Worm (Caenorhabditis elegans) whole organism, young adult: Measurements from ENCODE around the gene fbxa-106.
A peak's percentile ranks its signal among the peaks of the same experiment; 100 is the strongest.

Source experiments
- B0019.2 ChIP-seq: fragments of 200-800 bp; sonication (Bioruptor generic); conservative IDR thresholded peaks from 2 replicates; pipeline ENCODE4 v1.3.6; 2022; ENCODE audit warnings: missing genetic modification reagents, missing genetic modification characterization, missing compliant biosample characterization
- B0336.3 ChIP-seq: fragments of 200-800 bp; sonication (Bioruptor generic); IDR thresholded peaks from 2 replicates; pipeline ENCODE4 v1.3.6; 2022; ENCODE audit warnings: missing genetic modification characterization, missing compliant biosample characterization
- C06A6.2 ChIP-seq: fragments of 200-800 bp; sonication (Bioruptor generic); conservative IDR thresholded peaks from 2 replicates; pipeline ENCODE4 v1.3.6; 2022; ENCODE audit warnings: missing genetic modification characterization, missing compliant biosample characterization
- D2030.7 ChIP-seq: fragments of 200-800 bp; sonication (Bioruptor generic); IDR thresholded peaks from 2 replicates; pipeline ENCODE4 v1.3.6; 2022; ENCODE audit warnings: missing genetic modification reagents, missing genetic modification characterization, missing compliant biosample characterization
- K11D2.4 ChIP-seq: fragments of 200-800 bp; sonication (Bioruptor generic); IDR thresholded peaks from 2 replicates; pipeline ENCODE4 v1.3.6; 2022; ENCODE audit warnings: missing genetic modification reagents, missing genetic modification characterization, missing compliant biosample characterization
- K12H6.12 ChIP-seq: fragments of 200-800 bp; sonication (Bioruptor generic); optimal IDR thresholded peaks from 2 replicates; lab custom pipeline; 2018; ENCODE audit warnings: mild to moderate bottlenecking, missing genetic modification characterization, missing compliant biosample characterization
- Y53G8AR.9 ChIP-seq: fragments of 200-800 bp; sonication (Bioruptor generic); conservative IDR thresholded peaks from 2 replicates; pipeline ENCODE4 v1.3.6; 2022; ENCODE audit warnings: missing genetic modification reagents, missing genetic modification characterization, missing compliant biosample characterization
- ZK185.1 ChIP-seq: sonication (generic microtip); optimal IDR thresholded peaks from 2 replicates; lab custom pipeline; 2016; ENCODE audit warnings: mild to moderate bottlenecking, missing genetic modification characterization, missing compliant biosample characterization; ENCODE audit not compliant: poor library complexity, severe bottlenecking
- attf-5 ChIP-seq: fragments of 200-800 bp; sonication (Bioruptor generic); optimal IDR thresholded peaks from 2 replicates; lab custom pipeline; 2018; ENCODE audit warnings: mild to moderate bottlenecking, missing genetic modification characterization, missing compliant biosample characterization
- bed-1 ChIP-seq: fragments of 200-800 bp; sonication (Bioruptor generic); IDR thresholded peaks from 2 replicates; pipeline ENCODE4 v1.3.6; 2022; ENCODE audit warnings: missing genetic modification reagents, missing genetic modification characterization, missing compliant biosample characterization
- ccch-3 ChIP-seq: fragments of 200-800 bp; sonication (Bioruptor generic); optimal IDR thresholded peaks from 2 replicates; lab custom pipeline; 2018; ENCODE audit warnings: mild to moderate bottlenecking, missing genetic modification characterization, missing compliant biosample characterization
- cebp-1 ChIP-seq, 2 experiments: fragments of 200-800 bp in 1 of 2; sonication (Bioruptor generic) in 1 of 2; sonication (generic microtip) in 1 of 2; IDR thresholded peaks in 1 of 2; optimal IDR thresholded peaks in 1 of 2; 2 replicates each; pipeline versions ENCODE4 v1.3.6 to Lab custom; 2017 to 2022; ENCODE audit warnings: missing compliant biosample characterization in 2 of 2, missing genetic modification characterization in 2 of 2, mild to moderate bottlenecking in 1 of 2, missing genetic modification reagents in 1 of 2, moderate library complexity in 1 of 2
- ceh-27 ChIP-seq: fragments of 200-800 bp; sonication (Bioruptor generic); optimal IDR thresholded peaks from 2 replicates; lab custom pipeline; 2018; ENCODE audit warnings: mild to moderate bottlenecking, missing genetic modification characterization, moderate library complexity, missing compliant biosample characterization
- dpff-1 ChIP-seq: sonication (generic microtip); optimal IDR thresholded peaks from 2 replicates; lab custom pipeline; 2017; ENCODE audit warnings: mild to moderate bottlenecking, missing genetic modification characterization, missing compliant biosample characterization
- efl-1 ChIP-seq: fragments of 150-350 bp; optimal IDR thresholded peaks from 2 replicates; lab custom pipeline; 2014; ENCODE audit warnings: missing biosample characterization, missing genetic modification reagents, missing genetic modification characterization
- ekl-4 ChIP-seq: fragments of 200-800 bp; sonication (Bioruptor generic); IDR thresholded peaks from 2 replicates; pipeline ENCODE4 v1.3.6; 2022; ENCODE audit warnings: missing genetic modification reagents, missing genetic modification characterization, missing compliant biosample characterization
- fkh-3 ChIP-seq: sonication (generic microtip); optimal IDR thresholded peaks from 2 replicates; lab custom pipeline; 2016; ENCODE audit warnings: mild to moderate bottlenecking, missing genetic modification characterization, missing compliant biosample characterization
- gei-17 ChIP-seq: fragments of 200-800 bp; sonication (Bioruptor generic); optimal IDR thresholded peaks from 2 replicates; lab custom pipeline; 2018; ENCODE audit warnings: mild to moderate bottlenecking, missing genetic modification characterization, missing compliant biosample characterization
- hlh-12 ChIP-seq: sonication (generic microtip); optimal IDR thresholded peaks from 2 replicates; lab custom pipeline; 2016; ENCODE audit warnings: missing genetic modification characterization, missing compliant biosample characterization
- hmg-1.2 ChIP-seq: fragments of 200-800 bp; sonication (Bioruptor generic); IDR thresholded peaks from 2 replicates; pipeline ENCODE4 v1.3.6; 2022; ENCODE audit warnings: missing genetic modification reagents, missing genetic modification characterization, missing compliant biosample characterization
- hrde-1 ChIP-seq: sonication (generic microtip); optimal IDR thresholded peaks from 2 replicates; lab custom pipeline; 2016; ENCODE audit warnings: missing genetic modification characterization, mild to moderate bottlenecking, missing compliant biosample characterization, moderate library complexity, missing genotype, missing genetic modification reagents, borderline replicate concordance
- let-607 ChIP-seq, 2 experiments: fragments of 200-800 bp in 1 of 2; sonication (Bioruptor generic) in 1 of 2; sonication (generic microtip) in 1 of 2; optimal IDR thresholded peaks; 2 replicates each; lab custom pipeline; 2016 to 2018; ENCODE audit warnings: mild to moderate bottlenecking in 2 of 2, missing compliant biosample characterization in 2 of 2, missing genetic modification characterization in 2 of 2, moderate library complexity in 2 of 2, missing genotype in 1 of 2
- lin-35 ChIP-seq, 3 experiments: fragments of 150-350 bp in 2 of 3; sonication (generic microtip) in 1 of 3; optimal IDR thresholded peaks; 2 replicates each; lab custom pipeline; 2014 to 2018; ENCODE audit warnings: missing biosample characterization in 3 of 3, missing genetic modification characterization in 3 of 3, missing genetic modification reagents in 3 of 3
- lin-40 ChIP-seq: sonication (generic microtip); optimal IDR thresholded peaks from 2 replicates; lab custom pipeline; 2016; ENCODE audit warnings: missing genetic modification characterization, mild to moderate bottlenecking, missing compliant biosample characterization, missing genotype, missing genetic modification reagents
- lin-54 ChIP-seq: fragments of 200-800 bp; sonication (Bioruptor generic); optimal IDR thresholded peaks from 2 replicates; lab custom pipeline; 2018; ENCODE audit warnings: mild to moderate bottlenecking, missing genetic modification characterization, missing compliant biosample characterization
- lir-1 ChIP-seq: fragments of 200-800 bp; sonication (Bioruptor generic); conservative IDR thresholded peaks from 2 replicates; pipeline ENCODE4 v1.3.6; 2022; ENCODE audit warnings: missing genetic modification reagents, missing genetic modification characterization, missing compliant biosample characterization
- lsl-1 ChIP-seq: fragments of 200-800 bp; sonication (Bioruptor generic); optimal IDR thresholded peaks from 2 replicates; lab custom pipeline; 2018; ENCODE audit warnings: mild to moderate bottlenecking, missing genetic modification characterization, moderate library complexity, missing compliant biosample characterization
- madf-6 ChIP-seq: fragments of 200-800 bp; sonication (Bioruptor generic); IDR thresholded peaks from 2 replicates; pipeline ENCODE4 v1.3.6; 2022; ENCODE audit warnings: missing genetic modification reagents, missing genetic modification characterization, missing compliant biosample characterization
- mcd-1 ChIP-seq: fragments of 200-800 bp; sonication (Bioruptor generic); IDR thresholded peaks from 2 replicates; pipeline ENCODE4 v1.3.6; 2022; ENCODE audit warnings: missing genetic modification reagents, missing genetic modification characterization, missing compliant biosample characterization
- nfya-1 ChIP-seq: sonication (generic microtip); optimal IDR thresholded peaks from 2 replicates; lab custom pipeline; 2017; ENCODE audit warnings: antibody characterized with exemption, missing compliant biosample characterization, missing genetic modification characterization, borderline replicate concordance; ENCODE audit not compliant: insufficient read depth
- nfyb-1 ChIP-seq: fragments of 200-800 bp; sonication (Bioruptor generic); IDR thresholded peaks from 2 replicates; pipeline ENCODE4 v1.3.6; 2022; ENCODE audit warnings: missing genetic modification reagents, missing genetic modification characterization, missing compliant biosample characterization
- nhr-80 ChIP-seq: sonication (generic microtip); optimal IDR thresholded peaks from 2 replicates; lab custom pipeline; 2016; ENCODE audit warnings: missing genetic modification characterization, missing compliant biosample characterization
- pbrm-1 ChIP-seq: fragments of 200-800 bp; sonication (Bioruptor generic); IDR thresholded peaks from 2 replicates; pipeline ENCODE4 v1.3.6; 2022; ENCODE audit warnings: missing genetic modification reagents, missing genetic modification characterization, missing compliant biosample characterization
- rcor-1 ChIP-seq: fragments of 200-800 bp; sonication (Bioruptor generic); IDR thresholded peaks from 2 replicates; pipeline ENCODE4 v1.3.6; 2022; ENCODE audit warnings: missing genetic modification reagents, missing genetic modification characterization, missing compliant biosample characterization
- rpc-1 ChIP-seq, 2 experiments: fragments of 150-350 bp in 1 of 2; sonication (generic microtip) in 1 of 2; optimal IDR thresholded peaks; 2 replicates each; lab custom pipeline; 2014 to 2018; ENCODE audit warnings: missing biosample characterization in 1 of 2, missing genetic modification characterization in 1 of 2, missing genetic modification reagents in 1 of 2, missing genotype in 1 of 2
- snpc-1.1 ChIP-seq: sonication (generic microtip); optimal IDR thresholded peaks from 2 replicates; lab custom pipeline; 2017; ENCODE audit warnings: missing genetic modification characterization, mild to moderate bottlenecking, missing compliant biosample characterization, antibody characterized with exemption, moderate library complexity, missing genotype, missing genetic modification reagents; ENCODE audit not compliant: insufficient read depth
- snpc-4 ChIP-seq, 5 experiments: fragments of 150-350 bp in 1 of 5; sonication (generic microtip) in 4 of 5; optimal IDR thresholded peaks; 2 replicates each; lab custom pipeline; 2014 to 2018; ENCODE audit warnings: missing genetic modification characterization in 5 of 5, missing biosample characterization in 3 of 5, antibody characterized with exemption in 2 of 5, mild to moderate bottlenecking in 2 of 5, missing compliant biosample characterization in 2 of 5, missing genotype in 2 of 5, moderate library complexity in 2 of 5, missing genetic modification reagents in 1 of 5
- tlf-1 ChIP-seq: fragments of 200-800 bp; sonication (Bioruptor generic); optimal IDR thresholded peaks from 2 replicates; lab custom pipeline; 2018; ENCODE audit warnings: mild to moderate bottlenecking, missing genetic modification characterization, missing compliant biosample characterization
- ztf-26 ChIP-seq: sonication (generic microtip); optimal IDR thresholded peaks from 2 replicates; lab custom pipeline; 2017; ENCODE audit warnings: missing genetic modification characterization, missing compliant biosample characterization
- ztf-3 ChIP-seq: fragments of 200-800 bp; sonication (Bioruptor generic); optimal IDR thresholded peaks from 2 replicates; lab custom pipeline; 2018; ENCODE audit warnings: mild to moderate bottlenecking, missing genetic modification characterization, missing compliant biosample characterization

The fbxa-106 gene

ce11 chrV:18086174-18086661, 1.2 kb upstream of the fbxa-106 start, which contains the start of gene Y59A8B.12:
Y59A8B.12 (minus strand) TSS chrV:18086224.
- TF ChIP-seq efl-1: peak; percentile 27
- TF ChIP-seq lin-54 (GFP tag; lab: Kevin White, UChicago): peak; percentile 54
- no peak for TF ChIP-seq K11D2.4 (GFP tag; lab: Robert Waterston, UW)

ce11 chrV:18081857-18082256, 3.1 kb downstream of the fbxa-106 start, which contains the start of gene nova-1:
nova-1 (minus strand) TSS chrV:18081957.
- TF ChIP-seq lsl-1 (GFP tag; lab: Kevin White, UChicago) (peak; percentile 78), ccch-3 (GFP tag; lab: Kevin White, UChicago) (no peak)

ce11 chrV:18079163-18079562, 5.8 kb downstream of the fbxa-106 start:
- no peak for TF ChIP-seq let-607 (tag; optimal IDR thresholded peaks at IDR 0.05; lab: Kevin White, UChicago)
- TF ChIP-seq K12H6.12 (tag; lab: Kevin White, UChicago): peak; percentile 63
- TF ChIP-seq mcd-1 (GFP tag; lab: Robert Waterston, UW): peak; percentile 77
- TF ChIP-seq lsl-1 (GFP tag; lab: Kevin White, UChicago): peak; percentile 9
- no peak for TF ChIP-seq cebp-1 (GFP tag; IDR thresholded peaks at IDR 0.05; lab: Robert Waterston, UW)
- TF ChIP-seq cebp-1 (tag; optimal IDR thresholded peaks at IDR 0.05; lab: Kevin White, UChicago): peak; percentile 58
- TF ChIP-seq ceh-27 (GFP tag; lab: Kevin White, UChicago): peak; percentile 26
- TF ChIP-seq B0336.3 (GFP tag; lab: Robert Waterston, UW): 0 out of 2 replicates have a peak, but pooled peaks have one; percentile 37
- peak; percentile 23; the same call in 1 of the 2 replicates for TF ChIP-seq rcor-1 (GFP tag; lab: Robert Waterston, UW)
- no peak for TF ChIP-seq rpc-1 (optimal IDR thresholded peaks at IDR 0.05; lab: Kevin White, UChicago)
- TF ChIP-seq rpc-1 (tag; optimal IDR thresholded peaks at IDR 0.05; lab: Kevin White, UChicago): no peak
- TF ChIP-seq ekl-4 (GFP tag; lab: Robert Waterston, UW): peak; percentile 45; the same call in 1 of the 2 replicates
- TF ChIP-seq nfyb-1: peak; percentile 61
- no peak for TF ChIP-seq snpc-1.1 (tag; lab: Kevin White, UChicago)
- no peak for TF ChIP-seq gei-17 (GFP tag; lab: Kevin White, UChicago)
- TF ChIP-seq dpff-1 (tag; lab: Kevin White, UChicago): no peak
- peak; percentile 98 for TF ChIP-seq hmg-1.2 (GFP tag; lab: Robert Waterston, UW)
- no peak for TF ChIP-seq hrde-1 (tag; lab: Kevin White, UChicago)
- no peak for TF ChIP-seq C06A6.2 (GFP tag; lab: Robert Waterston, UW)
- peak; percentile 64; the same call in 1 of the 2 replicates for TF ChIP-seq K11D2.4 (GFP tag; lab: Robert Waterston, UW)
- no peak for TF ChIP-seq bed-1 (GFP tag; lab: Robert Waterston, UW)
- TF ChIP-seq pbrm-1 (GFP tag; lab: Robert Waterston, UW): peak; percentile 58; the same call in 1 of the 2 replicates
- TF ChIP-seq ccch-3 (GFP tag; lab: Kevin White, UChicago): no peak
- TF ChIP-seq snpc-4 (GFP tag; optimal IDR thresholded peaks at IDR 0.05; lab: Kevin White, UChicago): no peak
- TF ChIP-seq snpc-4 (tag; optimal IDR thresholded peaks at IDR 0.05; lab: Kevin White, UChicago): peak in 2 of 4 experiments; percentile 67 to 68
- TF ChIP-seq D2030.7 (GFP tag; lab: Robert Waterston, UW): peak; percentile 41; the same call in 1 of the 2 replicates
- TF ChIP-seq ZK185.1: peak; percentile 50
- TF ChIP-seq B0019.2 (GFP tag; lab: Robert Waterston, UW): no peak
- TF ChIP-seq nhr-80 (tag; lab: Kevin White, UChicago): peak; percentile 21
- TF ChIP-seq ztf-26: no peak
- no peak for TF ChIP-seq fkh-3 (tag; lab: Kevin White, UChicago)
- no peak for TF ChIP-seq hlh-12 (tag; lab: Kevin White, UChicago)
- TF ChIP-seq lin-35 (GFP tag; optimal IDR thresholded peaks at IDR 0.05; lab: Kevin White, UChicago): peak in 2 of 3 experiments; percentile 45 to 76
- TF ChIP-seq lin-40: peak; percentile 76
- no peak for TF ChIP-seq ztf-3 (GFP tag; lab: Kevin White, UChicago)
- TF ChIP-seq lir-1 (GFP tag; lab: Robert Waterston, UW): no peak
- no peak for TF ChIP-seq Y53G8AR.9 (GFP tag; lab: Robert Waterston, UW)
- TF ChIP-seq tlf-1: no peak
- TF ChIP-seq nfya-1 (tag; lab: Kevin White, UChicago): no peak
- TF ChIP-seq lin-54 (GFP tag; lab: Kevin White, UChicago): peak; percentile 42
- peak; percentile 43; the same call in 1 of the 2 replicates for TF ChIP-seq madf-6 (GFP tag; lab: Robert Waterston, UW)
- peak; percentile 67 for TF ChIP-seq attf-5
